Fruit fly (Drosophila melanogaster) whole organism, embryonic: ENCODE measurements around the gene ETHR.
A peak's percentile ranks its signal among the peaks of the same experiment; 100 is the strongest.

Experiments
- Adf1 ChIP-seq: fragments of 200-800 bp; sonication (Bioruptor generic); IDR thresholded peaks from 2 replicates; pipeline ENCODE4 v1.3.6; 2022; ENCODE audit warnings: missing biosample characterization, missing genetic modification characterization
- Atf-2 ChIP-seq: fragments of 200-800 bp; sonication (Bioruptor generic); optimal IDR thresholded peaks from 2 replicates; lab custom pipeline; 2016; ENCODE audit warnings: missing biosample characterization, missing genetic modification characterization
- B-H1 ChIP-seq: fragments of 200-800 bp; sonication (Bioruptor generic); IDR thresholded peaks from 3 replicates; pipeline ENCODE4 v1.3.6; 2022; ENCODE audit warnings: missing biosample characterization, missing genetic modification characterization
- BEAF-32 ChIP-seq: fragments of 200-800 bp; sonication (Bioruptor generic); optimal IDR thresholded peaks from 3 replicates; lab custom pipeline; 2017; ENCODE audit warnings: missing biosample characterization, missing genetic modification characterization, mild to moderate bottlenecking, moderate library complexity, missing genetic modification reagents
- Blimp-1 ChIP-seq: fragments of 200-800 bp; sonication (Bioruptor generic); optimal IDR thresholded peaks from 3 replicates; lab custom pipeline; 2018; ENCODE audit warnings: missing biosample characterization, missing genetic modification characterization, mild to moderate bottlenecking, moderate library complexity, missing genetic modification reagents
- CG10366 ChIP-seq: fragments of 200-800 bp; sonication (Bioruptor generic); IDR thresholded peaks from 2 replicates; pipeline ENCODE4 v1.3.6; 2022; ENCODE audit warnings: missing biosample characterization, missing genetic modification characterization
- CG10979 ChIP-seq: fragments of 200-800 bp; sonication (Bioruptor generic); optimal IDR thresholded peaks from 2 replicates; lab custom pipeline; 2018; ENCODE audit warnings: missing biosample characterization, mild to moderate bottlenecking, missing genetic modification characterization, moderate library complexity
- CG12659 ChIP-seq: fragments of 200-800 bp; sonication (Bioruptor generic); optimal IDR thresholded peaks from 3 replicates; lab custom pipeline; 2017; ENCODE audit warnings: mild to moderate bottlenecking, missing biosample characterization, missing genetic modification reagents, missing genetic modification characterization
- CG13123 ChIP-seq: fragments of 200-800 bp; sonication (Bioruptor generic); optimal IDR thresholded peaks from 2 replicates; lab custom pipeline; 2016; ENCODE audit warnings: missing biosample characterization, missing genetic modification characterization
- CG14014 ChIP-seq: fragments of 200-800 bp; sonication (Bioruptor generic); IDR thresholded peaks from 2 replicates; pipeline ENCODE4 v1.3.6; 2022; ENCODE audit warnings: missing biosample characterization, missing genetic modification characterization
- CG14860 ChIP-seq: fragments of 200-800 bp; sonication (Bioruptor generic); IDR thresholded peaks from 3 replicates; pipeline ENCODE4 v1.3.6; 2022; ENCODE audit warnings: missing biosample characterization, missing genetic modification characterization; ENCODE audit not compliant: partially characterized antibody
- CG2120 ChIP-seq: fragments of 200-800 bp; sonication (Bioruptor generic); optimal IDR thresholded peaks from 3 replicates; lab custom pipeline; 2016; ENCODE audit warnings: missing biosample characterization, missing genetic modification characterization
- CG33213 ChIP-seq: fragments of 200-800 bp; sonication (Bioruptor generic); optimal IDR thresholded peaks from 3 replicates; lab custom pipeline; 2016; ENCODE audit warnings: missing biosample characterization, missing genetic modification characterization
- CG33557 ChIP-seq: fragments of 200-800 bp; sonication (Bioruptor generic); optimal IDR thresholded peaks from 2 replicates; lab custom pipeline; 2019; ENCODE audit warnings: missing biosample characterization, mild to moderate bottlenecking, missing genetic modification characterization, moderate library complexity
- CG3995 ChIP-seq: fragments of 200-800 bp; sonication (Bioruptor generic); optimal IDR thresholded peaks from 3 replicates; lab custom pipeline; 2016; ENCODE audit warnings: missing biosample characterization, missing genetic modification characterization
- CG4820 ChIP-seq: fragments of 200-800 bp; sonication (Bioruptor generic); optimal IDR thresholded peaks from 3 replicates; lab custom pipeline; 2016; ENCODE audit warnings: missing biosample characterization, missing genetic modification characterization
- CG8290 ChIP-seq, 3 experiments: fragments of 200-800 bp; sonication (Bioruptor generic); optimal IDR thresholded peaks; 2 replicates each; lab custom pipeline; 2016 to 2019; ENCODE audit warnings: missing biosample characterization in 3 of 3, missing genetic modification characterization in 3 of 3, mild to moderate bottlenecking in 2 of 3, moderate library complexity in 1 of 3
- CG9932 ChIP-seq: fragments of 200-800 bp; sonication (Bioruptor generic); IDR thresholded peaks from 2 replicates; pipeline ENCODE4 v1.3.6; 2022; ENCODE audit warnings: missing biosample characterization, missing genetic modification characterization
- CoRest ChIP-seq: fragments of 200-800 bp; sonication (Bioruptor generic); optimal IDR thresholded peaks from 3 replicates; lab custom pipeline; 2018; ENCODE audit warnings: missing biosample characterization, mild to moderate bottlenecking, missing genetic modification characterization, moderate library complexity
- Deaf1 ChIP-seq: fragments of 200-800 bp; optimal IDR thresholded peaks from 3 replicates; lab custom pipeline; 2019; ENCODE audit warnings: missing biosample characterization, mild to moderate bottlenecking, missing genetic modification characterization, moderate library complexity
- Fer1 ChIP-seq: fragments of 200-800 bp; sonication (Bioruptor generic); optimal IDR thresholded peaks from 2 replicates; lab custom pipeline; 2017; ENCODE audit warnings: missing biosample characterization, mild to moderate bottlenecking, missing genetic modification characterization
- Fer3 ChIP-seq: fragments of 200-800 bp; sonication (Bioruptor generic); optimal IDR thresholded peaks from 2 replicates; lab custom pipeline; 2018; ENCODE audit warnings: missing biosample characterization, mild to moderate bottlenecking, missing genetic modification characterization, moderate library complexity
- H2.0 ChIP-seq: fragments of 200-800 bp; sonication (Bioruptor generic); IDR thresholded peaks from 2 replicates; pipeline ENCODE4 v1.3.6; 2022; ENCODE audit warnings: missing biosample characterization, missing genetic modification characterization
- HLH54F ChIP-seq: fragments of 200-800 bp; sonication (Bioruptor generic); optimal IDR thresholded peaks from 3 replicates; lab custom pipeline; 2016; ENCODE audit warnings: missing biosample characterization, missing genetic modification characterization
- HLHmδ ChIP-seq: fragments of 200-800 bp; sonication (Bioruptor generic); optimal IDR thresholded peaks from 2 replicates; lab custom pipeline; 2018; ENCODE audit warnings: missing biosample characterization, mild to moderate bottlenecking, missing genetic modification characterization, moderate library complexity
- Hmr ChIP-seq: fragments of 200-800 bp; sonication (Bioruptor generic); optimal IDR thresholded peaks from 3 replicates; lab custom pipeline; 2017; ENCODE audit warnings: mild to moderate bottlenecking, missing biosample characterization, missing genetic modification reagents, missing genetic modification characterization
- Hr39 ChIP-seq: fragments of >200 bp; optimal IDR thresholded peaks from 2 replicates; lab custom pipeline; 2017
- Lpt ChIP-seq: fragments of >200 bp; optimal IDR thresholded peaks from 2 replicates; lab custom pipeline; 2018; ENCODE audit warnings: missing biosample characterization, missing genetic modification characterization
- MTF-1 ChIP-seq: fragments of 200-800 bp; sonication (Bioruptor generic); optimal IDR thresholded peaks from 2 replicates; lab custom pipeline; 2018; ENCODE audit warnings: missing biosample characterization, mild to moderate bottlenecking, missing genetic modification characterization, borderline replicate concordance
- Meics ChIP-seq: fragments of 200-800 bp; sonication (Bioruptor generic); optimal IDR thresholded peaks from 2 replicates; lab custom pipeline; 2017; ENCODE audit warnings: missing biosample characterization, mild to moderate bottlenecking, missing genetic modification characterization
- Mes4 ChIP-seq: fragments of 200-800 bp; sonication (Bioruptor generic); optimal IDR thresholded peaks from 2 replicates; lab custom pipeline; 2016; ENCODE audit warnings: missing biosample characterization, missing genetic modification characterization
- NC2α ChIP-seq: fragments of 200-800 bp; sonication (Bioruptor generic); optimal IDR thresholded peaks from 2 replicates; lab custom pipeline; 2016; ENCODE audit warnings: missing biosample characterization, missing genetic modification characterization
- NK7.1 ChIP-seq: fragments of 200-800 bp; sonication (Bioruptor generic); optimal IDR thresholded peaks from 3 replicates; lab custom pipeline; 2016; ENCODE audit warnings: missing biosample characterization, missing genetic modification characterization
- Poxn ChIP-seq: fragments of 200-800 bp; sonication (Bioruptor generic); IDR thresholded peaks from 2 replicates; pipeline ENCODE4 v1.3.6; 2022; ENCODE audit warnings: missing biosample characterization, missing genetic modification characterization
- Ptx1 ChIP-seq: fragments of 200-800 bp; sonication (Bioruptor generic); IDR thresholded peaks from 2 replicates; pipeline ENCODE4 v1.3.6; 2022; ENCODE audit warnings: missing biosample characterization, missing genetic modification characterization
- Sry-β ChIP-seq: fragments of 200-800 bp; sonication (Bioruptor generic); optimal IDR thresholded peaks from 2 replicates; lab custom pipeline; 2018; ENCODE audit warnings: missing biosample characterization, mild to moderate bottlenecking, missing genetic modification characterization, moderate library complexity
- Sry-δ ChIP-seq: fragments of 200-800 bp; sonication (Bioruptor generic); optimal IDR thresholded peaks from 2 replicates; lab custom pipeline; 2016; ENCODE audit warnings: missing biosample characterization, missing genetic modification characterization
- Trl ChIP-seq, 3 experiments: fragments of >200 bp in 2 of 3; fragments of 200-800 bp in 1 of 3; sonication (Bioruptor generic) in 1 of 3; optimal IDR thresholded peaks; 2 replicates in 1 of 3; 3 replicates in 2 of 3; lab custom pipeline; 2016 to 2017; ENCODE audit warnings: missing biosample characterization in 1 of 3, missing genetic modification characterization in 1 of 3
- Usf ChIP-seq: fragments of 200-800 bp; sonication (Bioruptor generic); optimal IDR thresholded peaks from 2 replicates; lab custom pipeline; 2017; ENCODE audit warnings: missing genotype, missing biosample characterization, missing genetic modification characterization
- Xrp1 ChIP-seq: fragments of 200-800 bp; sonication (Bioruptor generic); IDR thresholded peaks from 2 replicates; pipeline ENCODE4 v1.3.6; 2022; ENCODE audit warnings: missing biosample characterization, missing genetic modification characterization
- al ChIP-seq: fragments of 200-800 bp; sonication (Bioruptor generic); IDR thresholded peaks from 2 replicates; pipeline ENCODE4 v1.3.6; 2022; ENCODE audit warnings: missing biosample characterization, missing genetic modification characterization
- btn ChIP-seq: fragments of 200-800 bp; sonication (Bioruptor generic); optimal IDR thresholded peaks from 2 replicates; lab custom pipeline; 2016; ENCODE audit warnings: missing biosample characterization, missing genetic modification characterization
- croc ChIP-seq: fragments of 200-800 bp; sonication (Bioruptor generic); conservative IDR thresholded peaks from 3 replicates; pipeline ENCODE4 v1.3.6; 2022; ENCODE audit warnings: missing biosample characterization, missing genetic modification characterization
- crp ChIP-seq, 2 experiments: fragments of 200-800 bp; sonication (Bioruptor generic); optimal IDR thresholded peaks; 2 replicates in 1 of 2; 3 replicates in 1 of 2; lab custom pipeline; 2017; ENCODE audit warnings: missing biosample characterization in 2 of 2, missing genetic modification characterization in 2 of 2, mild to moderate bottlenecking in 1 of 2, moderate library complexity in 1 of 2
- en ChIP-seq: fragments of 200-800 bp; sonication (Bioruptor generic); optimal IDR thresholded peaks from 2 replicates; lab custom pipeline; 2016; ENCODE audit warnings: missing biosample characterization, missing genetic modification characterization
- ftz-f1 ChIP-seq: fragments of 200-800 bp; sonication (Bioruptor generic); optimal IDR thresholded peaks from 2 replicates; lab custom pipeline; 2016; ENCODE audit warnings: missing biosample characterization, missing genetic modification characterization
- gro ChIP-seq: fragments of 200-800 bp; sonication (Bioruptor generic); optimal IDR thresholded peaks from 2 replicates; lab custom pipeline; 2016; ENCODE audit warnings: missing biosample characterization, missing genetic modification characterization
- mam ChIP-seq: fragments of 200-800 bp; sonication (Bioruptor generic); optimal IDR thresholded peaks from 3 replicates; lab custom pipeline; 2016; ENCODE audit warnings: missing biosample characterization, missing genetic modification characterization
- nau ChIP-seq: fragments of 200-800 bp; sonication (Bioruptor generic); optimal IDR thresholded peaks from 3 replicates; lab custom pipeline; 2017; ENCODE audit warnings: missing biosample characterization, mild to moderate bottlenecking, missing genetic modification characterization, missing genetic modification reagents
- trem ChIP-seq: fragments of 200-800 bp; optimal IDR thresholded peaks from 3 replicates; lab custom pipeline; 2019; ENCODE audit warnings: missing biosample characterization, mild to moderate bottlenecking, missing genetic modification characterization, moderate library complexity

Gene ETHR

dm6 chr3R:21269923-21270322, 23.1 kb downstream of the ETHR start, which contains the start of the genes AP-2sigma and Idi (continued):
- peak; percentile 14 for TF ChIP-seq Deaf1
- peak; percentile 1 for TF ChIP-seq CG4820
- no peak for TF ChIP-seq Trl (optimal IDR thresholded peaks at IDR 0.05; lab: Kevin White, UChicago)
- TF ChIP-seq Trl (GFP tag; optimal IDR thresholded peaks at IDR 0.05; lab: Kevin White, UChicago): peak; percentile 22
- TF ChIP-seq CG8290 (GFP tag; optimal IDR thresholded peaks at IDR 0.05; lab: Kevin White, UChicago): no peak
- TF ChIP-seq CG8290 (tag; optimal IDR thresholded peaks at IDR 0.05; lab: Kevin White, UChicago): peak; percentile 10 to 84
- TF ChIP-seq Mes4: peak; percentile 16
- TF ChIP-seq NC2α (GFP tag; lab: Kevin White, UChicago): peak; percentile 11
- peak; percentile 92 for TF ChIP-seq HLHmδ
- TF ChIP-seq CG3995: peak; percentile 76
- TF ChIP-seq Adf1: no peak
- TF ChIP-seq mam (GFP tag; lab: Kevin White, UChicago): peak; percentile 30
- TF ChIP-seq Blimp-1 (GFP tag; lab: Kevin White, UChicago): peak; percentile 99
- TF ChIP-seq crp (GFP tag; optimal IDR thresholded peaks at IDR 0.05; lab: Kevin White, UChicago): peak; percentile 80 to 96
- TF ChIP-seq Fer1 (GFP tag; lab: Kevin White, UChicago): peak; percentile 3
- no peak for TF ChIP-seq nau
- peak; percentile 38 for TF ChIP-seq ftz-f1 (GFP tag; lab: Kevin White, UChicago)
- peak; percentile 15 for TF ChIP-seq CG10979 (tag; lab: Kevin White, UChicago)
- 0 out of 2 replicates have a peak, but pooled peaks have one; percentile 24 for TF ChIP-seq H2.0
- TF ChIP-seq HLH54F (GFP tag; lab: Kevin White, UChicago): peak; percentile 10
- TF ChIP-seq Atf-2 (GFP tag; lab: Kevin White, UChicago): no peak
- TF ChIP-seq Meics (GFP tag; lab: Kevin White, UChicago): peak; percentile 12
- TF ChIP-seq MTF-1 (GFP tag; lab: Kevin White, UChicago): no peak
- TF ChIP-seq CG13123 (GFP tag; lab: Kevin White, UChicago): no peak
- no peak for TF ChIP-seq CG14860
- no peak for TF ChIP-seq en (GFP tag; lab: Kevin White, UChicago)
- TF ChIP-seq CG33213 (GFP tag; lab: Kevin White, UChicago): no peak
- no peak for TF ChIP-seq al (GFP tag; lab: Robert Waterston, UW)
- TF ChIP-seq CG10366 (GFP tag; lab: Robert Waterston, UW): peak; percentile 32; the same call in 1 of the 2 replicates
- TF ChIP-seq CG9932 (GFP tag; lab: Robert Waterston, UW): peak; percentile 52
- peak; percentile 19; the same call in 1 of the 2 replicates for TF ChIP-seq Ptx1 (GFP tag; lab: Robert Waterston, UW)
- TF ChIP-seq NK7.1: no peak
- peak; percentile 53 for TF ChIP-seq CG12659 (GFP tag; lab: Kevin White, UChicago)
- TF ChIP-seq CG33557 (GFP tag; lab: Kevin White, UChicago): peak; percentile 50
- TF ChIP-seq Fer3 (tag; lab: Kevin White, UChicago): peak; percentile 23
- peak; percentile 55 for TF ChIP-seq CG2120 (GFP tag; lab: Kevin White, UChicago)
- TF ChIP-seq CG14014: 0 out of 2 replicates have a peak, but pooled peaks have one; percentile 24
- peak; percentile 7 for TF ChIP-seq btn (GFP tag; lab: Kevin White, UChicago)
- TF ChIP-seq Usf: no peak
- no peak for TF ChIP-seq CoRest (tag; lab: Kevin White, UChicago)
- no peak for TF ChIP-seq gro
- no peak for TF ChIP-seq Poxn (GFP tag; lab: Robert Waterston, UW)
- peak; percentile 30 for TF ChIP-seq Hmr (GFP tag; lab: Kevin White, UChicago)
- TF ChIP-seq Sry-δ: peak; percentile 52
- no peak for TF ChIP-seq Hr39 (lab: Kevin White, UChicago)
- TF ChIP-seq Xrp1: no peak
- no peak for TF ChIP-seq B-H1 (GFP tag; lab: Robert Waterston, UW)
- peak; percentile 24; the same call in 1 of the 3 replicates for TF ChIP-seq croc (GFP tag; lab: Robert Waterston, UW)
- no peak for TF ChIP-seq Lpt
- TF ChIP-seq BEAF-32: peak; percentile 46
- TF ChIP-seq trem: peak; percentile 99
- TF ChIP-seq Sry-β (GFP tag; lab: Kevin White, UChicago): peak; percentile 22
